Fruit fly (Drosophila melanogaster) whole organism, embryonic: ENCODE data around the gene Tmc.

ENCODE experiments used
- Awh ChIP-seq: fragments of 200-800 bp; sonication (Bioruptor generic); IDR thresholded peaks from 2 replicates; pipeline ENCODE4, ENCODE4 v1.3.6; 2022; ENCODE audit warnings: missing biosample characterization, missing genetic modification characterization
- Bdp1 ChIP-seq: fragments of 200-800 bp; sonication (Bioruptor generic); optimal IDR thresholded peaks from 3 replicates; lab custom pipeline; 2016; ENCODE audit warnings: missing biosample characterization, missing genetic modification characterization
- CG10565 ChIP-seq: fragments of 200-800 bp; sonication (Bioruptor generic); optimal IDR thresholded peaks from 3 replicates; lab custom pipeline; 2016; ENCODE audit warnings: missing biosample characterization, mild to moderate bottlenecking, missing genetic modification characterization
- CG11093 ChIP-seq: fragments of 200-800 bp; sonication (Bioruptor generic); IDR thresholded peaks from 3 replicates; pipeline ENCODE4 v1.3.6; 2022; ENCODE audit warnings: missing biosample characterization, missing genetic modification characterization
- CG11247 ChIP-seq: fragments of 200-800 bp; sonication (Bioruptor generic); IDR thresholded peaks from 2 replicates; pipeline ENCODE4 v1.3.6; 2022; ENCODE audit warnings: missing biosample characterization, missing genetic modification characterization
- CG1233 ChIP-seq: fragments of 200-800 bp; sonication (Bioruptor generic); optimal IDR thresholded peaks from 4 replicates; lab custom pipeline; 2018; ENCODE audit warnings: missing biosample characterization, mild to moderate bottlenecking, missing genetic modification characterization
- CG13894 ChIP-seq: fragments of 200-800 bp; sonication (Bioruptor generic); optimal IDR thresholded peaks from 3 replicates; lab custom pipeline; 2018; ENCODE audit warnings: missing biosample characterization, mild to moderate bottlenecking, missing genetic modification characterization, moderate library complexity
- CG1603 ChIP-seq: fragments of 200-800 bp; sonication (Bioruptor generic); optimal IDR thresholded peaks from 2 replicates; lab custom pipeline; 2019; ENCODE audit warnings: missing biosample characterization, mild to moderate bottlenecking, missing genetic modification characterization, moderate library complexity
- CG1792 ChIP-seq: fragments of 200-800 bp; sonication (Bioruptor generic); optimal IDR thresholded peaks from 2 replicates; lab custom pipeline; 2016; ENCODE audit warnings: missing biosample characterization, missing genetic modification characterization
- CG18764 ChIP-seq: fragments of 200-800 bp; sonication (Bioruptor generic); optimal IDR thresholded peaks from 3 replicates; lab custom pipeline; 2016; ENCODE audit warnings: missing biosample characterization, missing genetic modification characterization
- CG2889 ChIP-seq: fragments of 200-800 bp; sonication (Bioruptor generic); IDR thresholded peaks from 3 replicates; pipeline ENCODE4 v1.3.6; 2022; ENCODE audit warnings: missing biosample characterization, missing genetic modification characterization
- CG3163 ChIP-seq: fragments of 200-800 bp; sonication (Bioruptor generic); optimal IDR thresholded peaks from 3 replicates; lab custom pipeline; 2016; ENCODE audit warnings: missing biosample characterization, missing genetic modification characterization
- CG34224 ChIP-seq: fragments of 200-800 bp; sonication (Bioruptor generic); IDR thresholded peaks from 3 replicates; pipeline ENCODE4 v1.3.6; 2022; ENCODE audit warnings: missing biosample characterization, missing genetic modification characterization; ENCODE audit not compliant: partially characterized antibody
- CG34422 ChIP-seq: fragments of 200-800 bp; sonication (Bioruptor generic); IDR thresholded peaks from 3 replicates; pipeline ENCODE4 v1.3.6; 2022; ENCODE audit warnings: missing biosample characterization, missing genetic modification characterization
- CG6854 ChIP-seq: fragments of 200-800 bp; sonication (Bioruptor generic); optimal IDR thresholded peaks from 3 replicates; lab custom pipeline; 2017; ENCODE audit warnings: missing biosample characterization, mild to moderate bottlenecking, missing genetic modification characterization
- CG7963 ChIP-seq: fragments of 200-800 bp; sonication (Bioruptor generic); IDR thresholded peaks from 3 replicates; pipeline ENCODE4 v1.3.6; 2022; ENCODE audit warnings: missing biosample characterization, missing genetic modification characterization; ENCODE audit not compliant: partially characterized antibody
- CG7987 ChIP-seq: fragments of 200-800 bp; sonication (Bioruptor generic); optimal IDR thresholded peaks from 2 replicates; lab custom pipeline; 2018; ENCODE audit warnings: missing biosample characterization, mild to moderate bottlenecking, missing genetic modification characterization, moderate library complexity
- CG8944 ChIP-seq: fragments of 200-800 bp; sonication (Bioruptor generic); optimal IDR thresholded peaks from 3 replicates; lab custom pipeline; 2016; ENCODE audit warnings: missing biosample characterization, missing genetic modification characterization
- CG9215 ChIP-seq: fragments of 200-800 bp; sonication (Bioruptor generic); IDR thresholded peaks from 2 replicates; pipeline ENCODE4 v1.3.6; 2022; ENCODE audit warnings: missing biosample characterization, missing genetic modification characterization
- Camta ChIP-seq: fragments of 200-800 bp; sonication (Bioruptor generic); optimal IDR thresholded peaks from 2 replicates; lab custom pipeline; 2016; ENCODE audit warnings: missing biosample characterization, missing genetic modification characterization
- Dll ChIP-seq: fragments of 200-800 bp; sonication (Bioruptor generic); IDR thresholded peaks from 4 replicates; pipeline ENCODE4 v1.3.6; 2022; ENCODE audit warnings: missing biosample characterization, missing genetic modification characterization; ENCODE audit not compliant: partially characterized antibody
- Dp ChIP-seq: fragments of 200-800 bp; sonication (Bioruptor generic); optimal IDR thresholded peaks from 2 replicates; lab custom pipeline; 2018; ENCODE audit warnings: missing biosample characterization, mild to moderate bottlenecking, missing genetic modification characterization, moderate library complexity
- E2f2 ChIP-seq: fragments of 200-800 bp; sonication (Bioruptor generic); IDR thresholded peaks from 2 replicates; pipeline ENCODE4 v1.3.6; 2022; ENCODE audit warnings: missing biosample characterization, missing genetic modification characterization
- Ets65A ChIP-seq: fragments of 200-800 bp; sonication (Bioruptor generic); peaks from one replicate; lab custom pipeline; 2016; ENCODE audit warnings: missing biosample characterization, missing genetic modification characterization
- Fer3 ChIP-seq: fragments of 200-800 bp; sonication (Bioruptor generic); optimal IDR thresholded peaks from 2 replicates; lab custom pipeline; 2018; ENCODE audit warnings: missing biosample characterization, mild to moderate bottlenecking, missing genetic modification characterization, moderate library complexity
- HLH4C ChIP-seq: fragments of 200-800 bp; sonication (Bioruptor generic); IDR thresholded peaks from 3 replicates; pipeline ENCODE4 v1.3.6; 2022; ENCODE audit warnings: missing biosample characterization, missing genetic modification characterization; ENCODE audit not compliant: partially characterized antibody
- Lpt ChIP-seq: fragments of >200 bp; optimal IDR thresholded peaks from 2 replicates; lab custom pipeline; 2018; ENCODE audit warnings: missing biosample characterization, missing genetic modification characterization
- MBD-R2 ChIP-seq: fragments of 200-800 bp; sonication (Bioruptor generic); IDR thresholded peaks from 2 replicates; pipeline ENCODE4 v1.3.6; 2022; ENCODE audit warnings: missing biosample characterization, missing genetic modification characterization
- MESR4 ChIP-seq: fragments of 200-800 bp; sonication (Bioruptor generic); optimal IDR thresholded peaks from 2 replicates; lab custom pipeline; 2018; ENCODE audit warnings: missing biosample characterization, mild to moderate bottlenecking, missing genetic modification characterization, moderate library complexity
- NfI ChIP-seq: fragments of 200-800 bp; sonication (Bioruptor generic); optimal IDR thresholded peaks from 3 replicates; lab custom pipeline; 2018; ENCODE audit warnings: missing biosample characterization, mild to moderate bottlenecking, missing genetic modification characterization, moderate library complexity
- Opbp ChIP-seq: fragments of 200-800 bp; sonication (Bioruptor generic); IDR thresholded peaks from 3 replicates; pipeline ENCODE4 v1.3.6; 2022; ENCODE audit warnings: missing biosample characterization, missing genetic modification characterization; ENCODE audit not compliant: partially characterized antibody
- Pdp1 ChIP-seq, 2 experiments: fragments of 200-800 bp; sonication (Bioruptor generic); optimal IDR thresholded peaks; 3 replicates each; lab custom pipeline; 2016; ENCODE audit warnings: missing biosample characterization in 2 of 2, missing genetic modification characterization in 2 of 2, mild to moderate bottlenecking in 1 of 2, moderate library complexity in 1 of 2
- Six4 ChIP-seq: fragments of 200-800 bp; sonication (Bioruptor generic); optimal IDR thresholded peaks from 2 replicates; lab custom pipeline; 2016; ENCODE audit warnings: missing biosample characterization, missing genetic modification characterization
- Xrp1 ChIP-seq: fragments of 200-800 bp; sonication (Bioruptor generic); IDR thresholded peaks from 2 replicates; pipeline ENCODE4 v1.3.6; 2022; ENCODE audit warnings: missing biosample characterization, missing genetic modification characterization
- YL-1 ChIP-seq: fragments of 200-800 bp; sonication (Bioruptor generic); optimal IDR thresholded peaks from 3 replicates; lab custom pipeline; 2017; ENCODE audit warnings: missing biosample characterization, mild to moderate bottlenecking, missing genetic modification characterization
- bab2 ChIP-seq: fragments of 200-800 bp; sonication (Bioruptor generic); optimal IDR thresholded peaks from 2 replicates; lab custom pipeline; 2016; ENCODE audit warnings: missing biosample characterization, missing genetic modification characterization
- chinmo ChIP-seq: fragments of 200-800 bp; sonication (Bioruptor generic); IDR thresholded peaks from 4 replicates; pipeline ENCODE4 v1.3.6; 2022; ENCODE audit warnings: missing biosample characterization, missing genetic modification characterization; ENCODE audit not compliant: partially characterized antibody
- cwo ChIP-seq: fragments of 200-800 bp; sonication (Bioruptor generic); optimal IDR thresholded peaks from 3 replicates; lab custom pipeline; 2017; ENCODE audit warnings: missing biosample characterization, missing genetic modification characterization, mild to moderate bottlenecking, moderate library complexity, missing genetic modification reagents
- danr ChIP-seq: fragments of 200-800 bp; sonication (Bioruptor generic); IDR thresholded peaks from 2 replicates; pipeline ENCODE4 v1.3.6; 2022; ENCODE audit warnings: missing biosample characterization, missing genetic modification characterization
- grau ChIP-seq: fragments of 200-800 bp; optimal IDR thresholded peaks from 3 replicates; lab custom pipeline; 2019; ENCODE audit warnings: missing biosample characterization, mild to moderate bottlenecking, missing genetic modification characterization, moderate library complexity
- ham ChIP-seq: fragments of 200-800 bp; sonication (Bioruptor generic); IDR thresholded peaks from 2 replicates; pipeline ENCODE4 v1.3.6; 2022; ENCODE audit warnings: missing biosample characterization, missing genetic modification characterization
- hb ChIP-seq: fragments of 200-800 bp; sonication (Bioruptor generic); IDR thresholded peaks from 3 replicates; pipeline ENCODE4 v1.3.6; 2022; ENCODE audit warnings: missing biosample characterization, missing genetic modification characterization; ENCODE audit not compliant: partially characterized antibody
- hbn ChIP-seq: fragments of 200-800 bp; sonication (Bioruptor generic); IDR thresholded peaks from 2 replicates; pipeline ENCODE4 v1.3.6; 2022; ENCODE audit warnings: missing biosample characterization, missing genetic modification characterization; ENCODE audit not compliant: partially characterized antibody
- inv ChIP-seq: fragments of 200-800 bp; sonication (Bioruptor generic); IDR thresholded peaks from 2 replicates; pipeline ENCODE4 v1.3.6; 2022; ENCODE audit warnings: missing biosample characterization, missing genetic modification characterization; ENCODE audit not compliant: partially characterized antibody
- ranshi ChIP-seq: fragments of 200-800 bp; sonication (Bioruptor generic); IDR thresholded peaks from 2 replicates; pipeline ENCODE4 v1.3.6; 2022; ENCODE audit warnings: missing biosample characterization, missing genetic modification characterization
- slou ChIP-seq: fragments of 200-800 bp; sonication (Bioruptor generic); optimal IDR thresholded peaks from 3 replicates; lab custom pipeline; 2016; ENCODE audit warnings: missing biosample characterization, missing genetic modification characterization
- so ChIP-seq: fragments of 200-800 bp; sonication (Bioruptor generic); IDR thresholded peaks from 3 replicates; pipeline ENCODE4 v1.3.6; 2022; ENCODE audit warnings: missing biosample characterization, missing genetic modification characterization
- ssp ChIP-seq: fragments of 200-800 bp; sonication (Bioruptor generic); IDR thresholded peaks from 2 replicates; pipeline ENCODE4 v1.3.6; 2022; ENCODE audit warnings: missing biosample characterization, missing genetic modification characterization
- trh ChIP-seq: fragments of 200-800 bp; sonication (Bioruptor generic); optimal IDR thresholded peaks from 2 replicates; lab custom pipeline; 2016; ENCODE audit warnings: missing biosample characterization, missing genetic modification characterization
- ttk ChIP-seq: fragments of 200-800 bp; sonication (Bioruptor generic); IDR thresholded peaks from 2 replicates; pipeline ENCODE4 v2.1.2; 2022; ENCODE audit warnings: missing biosample characterization, missing genetic modification characterization
- usp ChIP-seq: fragments of >200 bp; optimal IDR thresholded peaks from 2 replicates; lab custom pipeline; 2017; ENCODE audit warnings: missing biosample characterization, missing genetic modification characterization

Tmc gene

DNA sequence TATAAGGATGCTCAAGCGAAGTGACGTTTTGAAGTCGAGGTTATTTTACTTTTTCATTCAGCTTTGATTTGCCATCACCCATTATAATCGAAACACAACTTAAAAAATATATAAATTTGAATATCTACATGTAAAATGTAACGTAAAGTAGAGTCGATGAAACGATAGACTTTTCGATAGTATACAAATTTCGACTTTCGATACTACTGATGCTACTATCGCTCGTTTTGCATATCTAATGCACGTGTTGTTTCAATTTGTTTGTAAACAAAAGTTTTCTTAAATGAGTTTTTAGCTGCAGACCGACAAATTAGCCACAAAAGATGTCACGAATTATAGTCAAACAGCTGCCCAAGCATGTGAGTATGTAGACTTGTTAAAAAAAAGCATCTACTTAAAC is 26.4 kb downstream of the Tmc start, which contains the start of gene CG3335 (continued):
- TF ChIP-seq Awh, result no peak
- TF ChIP-seq CG7963 (GFP tag; lab: Robert Waterston, UW), result 0 out of 3 replicates have a peak, but pooled peaks have one; percentile 45
- no peak for TF ChIP-seq ham (GFP tag; lab: Robert Waterston, UW)
- TF ChIP-seq Opbp (GFP tag; lab: Robert Waterston, UW), result peak; percentile 79; the same call in 2 of the 3 replicates
- no peak for TF ChIP-seq Six4 (GFP tag; lab: Kevin White, UChicago)
- TF ChIP-seq YL-1 (GFP tag; lab: Kevin White, UChicago), result peak; percentile 69
- peak; percentile 87 for TF ChIP-seq CG34224
- no peak for TF ChIP-seq Pdp1 (GFP tag; optimal IDR thresholded peaks at IDR 0.05; lab: Kevin White, UChicago)
- TF ChIP-seq chinmo, result 0 out of 4 replicates have a peak, but pooled peaks have one; percentile 85
- no peak for TF ChIP-seq slou (GFP tag; lab: Kevin White, UChicago)
- TF ChIP-seq HLH4C, result peak; percentile 71
- TF ChIP-seq hbn (GFP tag; lab: Robert Waterston, UW), result peak; percentile 78
- TF ChIP-seq E2f2 (GFP tag; lab: Robert Waterston, UW), result peak; percentile 61
- no peak for TF ChIP-seq trh (GFP tag; lab: Kevin White, UChicago)
- TF ChIP-seq CG34422 (GFP tag; lab: Robert Waterston, UW), result peak; percentile 13; the same call in 1 of the 3 replicates
- TF ChIP-seq CG11093, result no peak
- TF ChIP-seq Dll (GFP tag; lab: Robert Waterston, UW), result peak; percentile 82
- TF ChIP-seq Bdp1 (GFP tag; lab: Kevin White, UChicago), result no peak
- no peak for TF ChIP-seq so (GFP tag; lab: Robert Waterston, UW)
- TF ChIP-seq grau (tag; lab: Kevin White, UChicago), result no peak
- no peak for TF ChIP-seq CG10565 (GFP tag; lab: Kevin White, UChicago)
- TF ChIP-seq CG7987 (GFP tag; lab: Kevin White, UChicago), result no peak
- no peak for TF ChIP-seq CG2889 (GFP tag; lab: Robert Waterston, UW)
- no peak for TF ChIP-seq danr (GFP tag; lab: Robert Waterston, UW)
- TF ChIP-seq CG11247 (GFP tag; lab: Robert Waterston, UW), result no peak
- TF ChIP-seq MBD-R2, result peak; percentile 35; the same call in 1 of the 2 replicates
- TF ChIP-seq hb (GFP tag; lab: Robert Waterston, UW), result no peak
- TF ChIP-seq Camta, result no peak
- TF ChIP-seq Xrp1 (GFP tag; lab: Robert Waterston, UW), result no peak
- no peak for TF ChIP-seq CG9215
- TF ChIP-seq bab2 (GFP tag; lab: Kevin White, UChicago), result no peak
- no peak for TF ChIP-seq Fer3 (tag; lab: Kevin White, UChicago)
- TF ChIP-seq cwo, result peak; percentile 71
- TF ChIP-seq ssp (GFP tag; lab: Robert Waterston, UW), result no peak
- TF ChIP-seq Lpt (GFP tag; lab: Kevin White, UChicago), result no peak
- peak; percentile 61 for TF ChIP-seq Dp (GFP tag; lab: Kevin White, UChicago)
- no peak for TF ChIP-seq usp (GFP tag; lab: Kevin White, UChicago)
- TF ChIP-seq CG6854 (GFP tag; lab: Kevin White, UChicago), result no peak
- no peak for TF ChIP-seq CG13894 (tag; lab: Kevin White, UChicago)
- no peak for TF ChIP-seq CG8944 (GFP tag; lab: Kevin White, UChicago)
- TF ChIP-seq Ets65A (GFP tag; lab: Kevin White, UChicago), result no peak
- TF ChIP-seq CG1603 (tag; lab: Kevin White, UChicago), result no peak
- no peak for TF ChIP-seq CG1233
- no peak for TF ChIP-seq CG18764 (GFP tag; lab: Kevin White, UChicago)
- TF ChIP-seq CG3163 (GFP tag; lab: Kevin White, UChicago), result no peak
- no peak for TF ChIP-seq CG1792 (GFP tag; lab: Kevin White, UChicago)
- peak; percentile 34 for TF ChIP-seq MESR4 (GFP tag; lab: Kevin White, UChicago)
- TF ChIP-seq NfI, result no peak
- TF ChIP-seq ranshi (GFP tag; lab: Robert Waterston, UW), result no peak
- TF ChIP-seq inv (GFP tag; lab: Robert Waterston, UW), result peak; percentile 62
- no peak for TF ChIP-seq ttk (GFP tag; lab: Robert Waterston, UW)
